Fruit fly (Drosophila melanogaster) whole organism, embryonic: ENCODE results near the gene Tmep.

Experiments used
- B-H1 ChIP-seq: fragments of 200-800 bp; sonication (Bioruptor generic); IDR thresholded peaks from 3 replicates; pipeline ENCODE4 v1.3.6; 2022; ENCODE audit warnings: missing biosample characterization, missing genetic modification characterization
- CG10321 ChIP-seq: fragments of 200-800 bp; sonication (Bioruptor generic); IDR thresholded peaks from 2 replicates; pipeline ENCODE4 v1.3.6; 2022; ENCODE audit warnings: missing biosample characterization, missing genetic modification characterization
- CG10979 ChIP-seq: fragments of 200-800 bp; sonication (Bioruptor generic); optimal IDR thresholded peaks from 2 replicates; lab custom pipeline; 2018; ENCODE audit warnings: missing biosample characterization, mild to moderate bottlenecking, missing genetic modification characterization, moderate library complexity
- CG12071 ChIP-seq: fragments of 200-800 bp; sonication (Bioruptor generic); optimal IDR thresholded peaks from 3 replicates; lab custom pipeline; 2018; ENCODE audit warnings: missing biosample characterization, mild to moderate bottlenecking, missing genetic modification characterization
- CG12219 ChIP-seq: fragments of 200-800 bp; sonication (Bioruptor generic); optimal IDR thresholded peaks from 3 replicates; lab custom pipeline; 2018; ENCODE audit warnings: missing biosample characterization, mild to moderate bottlenecking, missing genetic modification characterization
- CG13624 ChIP-seq: fragments of 200-800 bp; sonication (Bioruptor generic); optimal IDR thresholded peaks from 2 replicates; lab custom pipeline; 2016; ENCODE audit warnings: missing biosample characterization, missing genetic modification characterization
- CG15696 ChIP-seq: fragments of 200-800 bp; sonication (Bioruptor generic); optimal IDR thresholded peaks from 2 replicates; lab custom pipeline; 2019; ENCODE audit warnings: missing biosample characterization, mild to moderate bottlenecking, missing genetic modification characterization, moderate library complexity
- CG16815 ChIP-seq: fragments of 200-800 bp; sonication (Bioruptor generic); optimal IDR thresholded peaks from 3 replicates; lab custom pipeline; 2017; ENCODE audit warnings: missing biosample characterization, mild to moderate bottlenecking, missing genetic modification characterization
- CG18599 ChIP-seq: fragments of 200-800 bp; sonication (Bioruptor generic); optimal IDR thresholded peaks from 3 replicates; lab custom pipeline; 2017; ENCODE audit warnings: missing biosample characterization, missing genetic modification characterization, mild to moderate bottlenecking, moderate library complexity, missing genetic modification reagents
- CG2129 ChIP-seq: fragments of 200-800 bp; sonication (Bioruptor generic); IDR thresholded peaks from 2 replicates; pipeline ENCODE4 v1.3.6; 2022; ENCODE audit warnings: missing biosample characterization, missing genetic modification characterization; ENCODE audit not compliant: partially characterized antibody
- CG2678 ChIP-seq: fragments of 200-800 bp; sonication (Bioruptor generic); optimal IDR thresholded peaks from 3 replicates; lab custom pipeline; 2019; ENCODE audit warnings: missing biosample characterization, mild to moderate bottlenecking, missing genetic modification characterization, moderate library complexity
- CG30431 ChIP-seq: fragments of 200-800 bp; sonication (Bioruptor generic); optimal IDR thresholded peaks from 2 replicates; lab custom pipeline; 2017; ENCODE audit warnings: missing biosample characterization, missing genetic modification characterization
- CG31224 ChIP-seq: fragments of 200-800 bp; sonication (Bioruptor generic); IDR thresholded peaks from 2 replicates; pipeline ENCODE4 v1.3.6; 2022; ENCODE audit warnings: missing biosample characterization, missing genetic modification characterization
- CG34422 ChIP-seq: fragments of 200-800 bp; sonication (Bioruptor generic); IDR thresholded peaks from 3 replicates; pipeline ENCODE4 v1.3.6; 2022; ENCODE audit warnings: missing biosample characterization, missing genetic modification characterization
- CG5245 ChIP-seq: fragments of 200-800 bp; sonication (Bioruptor generic); optimal IDR thresholded peaks from 3 replicates; lab custom pipeline; 2016; ENCODE audit warnings: missing biosample characterization, missing genetic modification characterization
- CG6254 ChIP-seq: fragments of 200-800 bp; sonication (Bioruptor generic); optimal IDR thresholded peaks from 3 replicates; lab custom pipeline; 2017; ENCODE audit warnings: mild to moderate bottlenecking, missing biosample characterization, missing genetic modification reagents, missing genetic modification characterization
- CG7357 ChIP-seq: fragments of 200-800 bp; sonication (Bioruptor generic); IDR thresholded peaks from 3 replicates; pipeline ENCODE4 v1.3.6; 2022; ENCODE audit warnings: missing biosample characterization, missing genetic modification characterization
- CG7987 ChIP-seq: fragments of 200-800 bp; sonication (Bioruptor generic); optimal IDR thresholded peaks from 2 replicates; lab custom pipeline; 2018; ENCODE audit warnings: missing biosample characterization, mild to moderate bottlenecking, missing genetic modification characterization, moderate library complexity
- CG8765 ChIP-seq: fragments of 200-800 bp; sonication (Bioruptor generic); IDR thresholded peaks from 2 replicates; pipeline ENCODE4 v1.3.6; 2022; ENCODE audit warnings: missing biosample characterization, missing genetic modification characterization
- CG9932 ChIP-seq: fragments of 200-800 bp; sonication (Bioruptor generic); IDR thresholded peaks from 2 replicates; pipeline ENCODE4 v1.3.6; 2022; ENCODE audit warnings: missing biosample characterization, missing genetic modification characterization
- CkIIα-i1 ChIP-seq: fragments of 200-800 bp; sonication (Bioruptor generic); IDR thresholded peaks from 2 replicates; pipeline ENCODE4 v1.3.6; 2022; ENCODE audit warnings: missing biosample characterization, missing genetic modification characterization
- D ChIP-seq, 2 experiments: fragments of 200-800 bp in 1 of 2; fragments of >200 bp in 1 of 2; sonication (Bioruptor generic) in 1 of 2; optimal IDR thresholded peaks; 2 replicates in 1 of 2; 3 replicates in 1 of 2; lab custom pipeline; 2017; ENCODE audit warnings: mild to moderate bottlenecking in 1 of 2, missing biosample characterization in 1 of 2, missing genetic modification characterization in 1 of 2, missing genetic modification reagents in 1 of 2
- Deaf1 ChIP-seq: fragments of 200-800 bp; optimal IDR thresholded peaks from 3 replicates; lab custom pipeline; 2019; ENCODE audit warnings: missing biosample characterization, mild to moderate bottlenecking, missing genetic modification characterization, moderate library complexity
- Hr39 ChIP-seq: fragments of >200 bp; optimal IDR thresholded peaks from 2 replicates; lab custom pipeline; 2017
- Hsf ChIP-seq: fragments of 200-800 bp; sonication (Bioruptor generic); optimal IDR thresholded peaks from 3 replicates; lab custom pipeline; 2016; ENCODE audit warnings: missing biosample characterization, missing genetic modification characterization
- Jarid2 ChIP-seq: fragments of 200-800 bp; sonication (Bioruptor generic); optimal IDR thresholded peaks from 3 replicates; lab custom pipeline; 2017; ENCODE audit warnings: mild to moderate bottlenecking, missing biosample characterization, missing genetic modification reagents, missing genetic modification characterization
- MTF-1 ChIP-seq: fragments of 200-800 bp; sonication (Bioruptor generic); optimal IDR thresholded peaks from 2 replicates; lab custom pipeline; 2018; ENCODE audit warnings: missing biosample characterization, mild to moderate bottlenecking, missing genetic modification characterization, borderline replicate concordance
- Med ChIP-seq: fragments of 200-800 bp; sonication (Bioruptor generic); peaks from one replicate; lab custom pipeline; 2016; ENCODE audit warnings: missing biosample characterization, missing genetic modification characterization, mild to moderate bottlenecking, inconsistent platforms, moderate library complexity
- Meics ChIP-seq: fragments of 200-800 bp; sonication (Bioruptor generic); optimal IDR thresholded peaks from 2 replicates; lab custom pipeline; 2017; ENCODE audit warnings: missing biosample characterization, mild to moderate bottlenecking, missing genetic modification characterization
- NC2α ChIP-seq: fragments of 200-800 bp; sonication (Bioruptor generic); optimal IDR thresholded peaks from 2 replicates; lab custom pipeline; 2016; ENCODE audit warnings: missing biosample characterization, missing genetic modification characterization
- Ravus ChIP-seq: fragments of 200-800 bp; sonication (Bioruptor generic); IDR thresholded peaks from 2 replicates; pipeline ENCODE4 v1.3.6; 2022; ENCODE audit warnings: missing biosample characterization, missing genetic modification characterization
- Ssrp ChIP-seq: fragments of 200-800 bp; sonication (Bioruptor generic); optimal IDR thresholded peaks from 2 replicates; lab custom pipeline; 2018; ENCODE audit warnings: missing biosample characterization, mild to moderate bottlenecking, missing genetic modification characterization, moderate library complexity
- Stat92E ChIP-seq, 3 experiments: fragments of >200 bp in 2 of 3; fragments of 200-800 bp in 1 of 3; sonication (Bioruptor generic) in 1 of 3; optimal IDR thresholded peaks; 2 replicates each; lab custom pipeline; 2017 to 2019; ENCODE audit warnings: missing biosample characterization in 3 of 3, missing genetic modification characterization in 3 of 3, mild to moderate bottlenecking in 1 of 3, moderate library complexity in 1 of 3
- Taf1 ChIP-seq: fragments of 200-800 bp; sonication (Bioruptor generic); IDR thresholded peaks from 2 replicates; pipeline ENCODE4 v1.3.6; 2022; ENCODE audit warnings: missing biosample characterization, missing genetic modification characterization
- chm ChIP-seq: fragments of 200-800 bp; sonication (Bioruptor generic); IDR thresholded peaks from 2 replicates; pipeline ENCODE4 v1.3.6; 2022; ENCODE audit warnings: missing biosample characterization, missing genetic modification characterization
- crp ChIP-seq, 2 experiments: fragments of 200-800 bp; sonication (Bioruptor generic); optimal IDR thresholded peaks; 2 replicates in 1 of 2; 3 replicates in 1 of 2; lab custom pipeline; 2017; ENCODE audit warnings: missing biosample characterization in 2 of 2, missing genetic modification characterization in 2 of 2, mild to moderate bottlenecking in 1 of 2, moderate library complexity in 1 of 2
- disco-r ChIP-seq: fragments of 200-800 bp; sonication (Bioruptor generic); optimal IDR thresholded peaks from 2 replicates; lab custom pipeline; 2016; ENCODE audit warnings: missing biosample characterization, missing genetic modification characterization
- dmrt99B ChIP-seq: fragments of 200-800 bp; sonication (Bioruptor generic); optimal IDR thresholded peaks from 2 replicates; lab custom pipeline; 2018; ENCODE audit warnings: missing biosample characterization, mild to moderate bottlenecking, missing genetic modification characterization, moderate library complexity
- dysf ChIP-seq: fragments of 200-800 bp; sonication (Bioruptor generic); IDR thresholded peaks from 3 replicates; pipeline ENCODE4 v1.3.6; 2022; ENCODE audit warnings: missing biosample characterization, missing genetic modification characterization
- grau ChIP-seq: fragments of 200-800 bp; optimal IDR thresholded peaks from 3 replicates; lab custom pipeline; 2019; ENCODE audit warnings: missing biosample characterization, mild to moderate bottlenecking, missing genetic modification characterization, moderate library complexity
- ind ChIP-seq: fragments of 200-800 bp; sonication (Bioruptor generic); optimal IDR thresholded peaks from 3 replicates; lab custom pipeline; 2016; ENCODE audit warnings: missing biosample characterization, missing genetic modification characterization
- mam ChIP-seq: fragments of 200-800 bp; sonication (Bioruptor generic); optimal IDR thresholded peaks from 3 replicates; lab custom pipeline; 2016; ENCODE audit warnings: missing biosample characterization, missing genetic modification characterization
- scrt ChIP-seq: fragments of 200-800 bp; sonication (Bioruptor generic); optimal IDR thresholded peaks from 2 replicates; lab custom pipeline; 2018; ENCODE audit warnings: missing biosample characterization, mild to moderate bottlenecking, missing genetic modification characterization, moderate library complexity
- seq ChIP-seq: fragments of 200-800 bp; sonication (Bioruptor generic); IDR thresholded peaks from 2 replicates; pipeline ENCODE4 v1.3.6; 2022; ENCODE audit warnings: missing biosample characterization, missing genetic modification characterization
- sim ChIP-seq: fragments of 200-800 bp; sonication (Bioruptor generic); IDR thresholded peaks from 2 replicates; pipeline ENCODE4 v1.3.6; 2022; ENCODE audit warnings: missing biosample characterization, missing genetic modification characterization
- tgo ChIP-seq: fragments of 200-800 bp; sonication (Bioruptor generic); IDR thresholded peaks from 3 replicates; pipeline ENCODE4 v1.3.6; 2022; ENCODE audit warnings: missing biosample characterization, missing genetic modification characterization
- tll ChIP-seq, 2 experiments: fragments of 200-800 bp in 1 of 2; fragments of >200 bp in 1 of 2; sonication (Bioruptor generic) in 1 of 2; optimal IDR thresholded peaks; 2 replicates each; lab custom pipeline; 2017 to 2019; ENCODE audit warnings: missing biosample characterization in 2 of 2, missing genetic modification characterization in 2 of 2, mild to moderate bottlenecking in 1 of 2, moderate library complexity in 1 of 2

Gene Tmep

DNA sequence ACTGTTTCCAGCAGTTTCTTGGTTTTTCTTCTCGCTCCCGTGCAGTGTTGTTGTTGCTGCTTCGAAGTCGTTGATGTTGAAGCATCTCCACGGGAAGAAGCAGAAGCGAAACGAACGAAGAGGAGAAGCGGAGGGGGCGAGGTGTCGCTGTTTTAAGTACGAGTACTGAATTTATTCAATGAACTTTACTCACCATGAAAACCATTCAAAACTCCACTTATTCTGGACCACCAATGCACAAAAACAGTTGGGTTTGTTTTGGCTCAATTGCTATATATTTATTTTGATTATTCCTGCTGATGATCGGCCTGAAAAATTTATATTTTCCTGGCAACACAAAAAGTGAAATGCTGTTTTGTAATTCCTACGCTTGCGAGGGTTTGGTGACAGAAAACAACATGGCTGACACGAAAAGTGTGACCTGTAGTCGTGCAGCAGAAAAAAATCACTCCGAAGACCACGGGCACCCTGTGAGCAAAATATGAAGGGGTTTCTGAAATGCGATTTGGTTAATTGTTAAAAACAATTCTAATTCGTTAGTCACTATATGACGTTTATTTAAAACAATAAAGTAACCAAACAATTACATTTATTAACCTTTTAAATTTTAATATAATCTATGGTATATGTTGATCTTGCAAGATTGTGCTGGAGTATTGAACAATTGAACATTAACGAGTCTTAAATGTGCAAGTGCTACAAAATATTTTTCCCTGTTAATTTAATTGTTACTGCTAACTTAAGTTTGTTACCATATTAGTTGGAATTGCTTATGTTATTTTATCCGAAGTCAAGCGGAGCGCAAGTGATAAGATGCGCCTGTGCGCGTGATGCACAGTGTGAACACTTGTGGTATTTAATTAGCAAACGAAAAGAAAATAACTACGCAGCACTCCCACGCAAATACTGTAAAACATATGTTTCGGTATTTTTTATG is 488 bp upstream of the Tmep start, which contains the start of gene CG7879 (continued):
- TF ChIP-seq CG8765 (0 out of 2 replicates have a peak, but pooled peaks have one; percentile 14), ind (GFP tag; lab: Kevin White, UChicago) (no peak), Taf1 (GFP tag; lab: Robert Waterston, UW) (no peak; the same call in 1 of the 2 replicates), Hr39 (lab: Kevin White, UChicago) (no peak), tll (GFP tag; optimal IDR thresholded peaks at IDR 0.05; lab: Kevin White, UChicago) (peak in 1 of 2 experiments; percentile 68), MTF-1 (no peak), Ssrp (tag; lab: Kevin White, UChicago) (peak; percentile 1), chm (peak; percentile 62), CG16815 (GFP tag; lab: Kevin White, UChicago) (peak; percentile 26), CG2678 (tag; lab: Kevin White, UChicago) (no peak), CkIIα-i1 (GFP tag; lab: Robert Waterston, UW) (no peak), Hsf (GFP tag; lab: Kevin White, UChicago) (no peak), CG6254 (GFP tag; lab: Kevin White, UChicago) (peak; percentile 99), dysf (peak; percentile 44; the same call in 1 of the 3 replicates), Meics (GFP tag; lab: Kevin White, UChicago) (peak; percentile 51), CG13624 (GFP tag; lab: Kevin White, UChicago) (peak; percentile 10), B-H1 (no peak), sim (GFP tag; lab: Robert Waterston, UW) (no peak), disco-r (GFP tag; lab: Kevin White, UChicago) (no peak), CG31224 (GFP tag; lab: Robert Waterston, UW) (no peak), CG7357 (GFP tag; lab: Robert Waterston, UW) (peak; percentile 96), CG5245 (GFP tag; lab: Kevin White, UChicago) (no peak), CG18599 (no peak), CG10979 (tag; lab: Kevin White, UChicago) (no peak), Med (GFP tag; lab: Kevin White, UChicago) (peak; percentile 72), CG34422 (GFP tag; lab: Robert Waterston, UW) (peak; percentile 10; the same call in 1 of the 3 replicates), Stat92E (GFP tag; optimal IDR thresholded peaks at IDR 0.05; lab: Kevin White, UChicago) (peak in 1 of 3 experiments; percentile 37), CG7987 (GFP tag; lab: Kevin White, UChicago) (no peak), CG10321 (GFP tag; lab: Robert Waterston, UW) (no peak), crp (GFP tag; optimal IDR thresholded peaks at IDR 0.05; lab: Kevin White, UChicago) (peak in 1 of 2 experiments; percentile 73), scrt (GFP tag; lab: Kevin White, UChicago) (no peak), Jarid2 (GFP tag; lab: Kevin White, UChicago) (peak; percentile 31), CG12071 (GFP tag; lab: Kevin White, UChicago) (peak; percentile 9), CG2129 (GFP tag; lab: Robert Waterston, UW) (no peak), CG15696 (tag; lab: Kevin White, UChicago) (no peak), CG30431 (GFP tag; lab: Kevin White, UChicago) (no peak), D (optimal IDR thresholded peaks at IDR 0.05; lab: Kevin White, UChicago) (no peak), D (GFP tag; optimal IDR thresholded peaks at IDR 0.05; lab: Kevin White, UChicago) (no peak), Ravus (GFP tag; lab: Robert Waterston, UW) (no peak), mam (peak; percentile 46), seq (no peak; the same call in 1 of the 2 replicates), CG12219 (GFP tag; lab: Kevin White, UChicago) (no peak), Deaf1 (tag; lab: Kevin White, UChicago) (peak; percentile 27), tgo (GFP tag; lab: Robert Waterston, UW) (peak; percentile 53; the same call in 2 of the 3 replicates), dmrt99B (tag; lab: Kevin White, UChicago) (no peak), NC2α (GFP tag; lab: Kevin White, UChicago) (no peak), grau (peak; percentile 17), CG9932 (peak; percentile 27; the same call in 1 of the 2 replicates)
